Fruit fly (Drosophila melanogaster): ENCODE data around the gene Pis.

Pis gene

DNA sequence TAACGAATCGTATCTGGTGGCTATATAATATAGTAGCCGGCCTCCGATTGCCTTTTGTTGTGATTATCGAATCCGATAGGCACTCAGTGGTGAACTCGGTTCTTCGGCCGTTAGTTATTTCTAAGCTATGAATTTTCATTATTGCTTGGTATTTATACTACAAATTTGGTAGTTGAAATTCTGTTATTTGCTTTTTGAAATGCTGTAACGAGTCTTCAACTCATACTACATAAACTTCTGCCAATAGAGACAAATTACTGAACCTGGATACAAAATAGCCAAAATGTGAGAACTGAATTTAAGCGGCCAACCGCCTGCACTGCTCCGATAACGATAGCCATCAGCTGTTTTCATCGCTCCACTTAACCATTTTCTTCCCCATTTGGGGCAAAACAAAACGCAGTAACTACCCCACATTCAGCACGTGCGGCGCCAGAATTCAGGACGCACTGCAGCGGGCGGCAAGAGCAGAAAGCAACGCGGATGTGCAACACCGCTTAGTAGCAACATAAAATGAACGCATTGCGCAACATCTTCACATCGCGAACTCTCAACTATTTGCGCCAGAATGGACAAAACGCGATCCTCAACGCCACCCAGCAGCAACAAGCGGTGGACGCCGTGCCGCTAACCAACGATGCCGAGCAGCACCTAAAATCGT lies 35.5 kb upstream of the Pis start, which contains the start of the genes CG11679 and CG8206 (continued):
- TF ChIP-seq CG8119 (GFP tag; IDR thresholded peaks at IDR 0.05) (no peak), Eip93F (GFP tag; optimal IDR thresholded peaks at IDR 0.05) (no peak), Hr39 (GFP tag; optimal IDR thresholded peaks at IDR 0.05) (peak; percentile 46), pdm3 (GFP tag; optimal IDR thresholded peaks at IDR 0.05) (peak; percentile 32), dac (GFP tag; optimal IDR thresholded peaks at IDR 0.05) (no peak), CG6808 (GFP tag; optimal IDR thresholded peaks at IDR 0.05) (no peak)

DNA sequence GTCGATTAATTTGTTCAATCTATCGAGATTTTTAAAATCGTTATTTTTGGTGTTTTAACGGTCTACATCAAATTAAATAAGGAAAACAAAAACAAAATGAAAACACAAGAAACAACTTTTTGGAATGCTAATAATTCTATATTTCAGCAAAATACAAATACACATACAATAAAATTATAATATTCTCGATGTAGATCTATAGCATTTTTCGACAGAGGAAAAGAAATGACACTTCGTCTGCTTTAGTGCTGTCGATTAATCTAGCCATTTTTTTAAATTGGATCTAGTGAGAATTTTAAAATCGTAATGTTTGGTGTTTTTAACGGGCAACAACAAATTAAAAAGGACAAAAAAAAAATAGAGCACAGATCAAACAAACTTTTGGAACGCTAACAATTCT lies 33.5 kb upstream of the Pis start, which contains the start of gene Arp6:
Arp6 (minus strand) TSS at position 11 of the 400 bp plus-strand sequence.
- TF ChIP-seq Eip78C (GFP tag) (peak; percentile 2), CG34406 (GFP tag; optimal IDR thresholded peaks at IDR 0.05) (no peak)

dm6 chrX:15733995-15734394 lies 30.4 kb upstream of the Pis start, which contains the start of the genes CG12379 and MagR:
CG12379 (minus strand) TSS chrX:15733996.
MagR (plus strand) TSS chrX:15734270.
- TF ChIP-seq CG16779 (tag; optimal IDR thresholded peaks at IDR 0.05) (no peak), spab (GFP tag; optimal IDR thresholded peaks at IDR 0.05) (no peak), CG11294 (GFP tag; IDR thresholded peaks at IDR 0.05) (no peak), Sox15 (GFP tag; optimal IDR thresholded peaks at IDR 0.05) (peak; percentile 8), CG6854 (GFP tag; optimal IDR thresholded peaks at IDR 0.05) (no peak), Hr39 (GFP tag; optimal IDR thresholded peaks at IDR 0.05) (peak; percentile 66), Eip75B (GFP tag; optimal IDR thresholded peaks at IDR 0.05) (no peak), Blimp-1 (GFP tag; optimal IDR thresholded peaks at IDR 0.05) (no peak), CG6163 (GFP tag; IDR thresholded peaks at IDR 0.05) (no peak), CG4318 (GFP tag; optimal IDR thresholded peaks at IDR 0.05) (no peak), CG6276 (GFP tag; optimal IDR thresholded peaks at IDR 0.05) (no peak), Sox14 (GFP tag; optimal IDR thresholded peaks at IDR 0.05) (peak; percentile 18), Lpt (GFP tag; optimal IDR thresholded peaks at IDR 0.05) (no peak), Smox (GFP tag; optimal IDR thresholded peaks at IDR 0.05) (peak; percentile 36), fkh (GFP tag; optimal IDR thresholded peaks at IDR 0.05) (no peak), esn (GFP tag; optimal IDR thresholded peaks at IDR 0.05) (peak; percentile 66), dac (GFP tag; optimal IDR thresholded peaks at IDR 0.05) (no peak), acj6 (GFP tag; optimal IDR thresholded peaks at IDR 0.05) (no peak), topi (GFP tag; optimal IDR thresholded peaks at IDR 0.05) (peak; percentile 63), pdm3 (GFP tag; optimal IDR thresholded peaks at IDR 0.05) (peak; percentile 57), Hr38 (GFP tag; optimal IDR thresholded peaks at IDR 0.05) (no peak), achi (GFP tag; optimal IDR thresholded peaks at IDR 0.05) (peak; percentile 50), Gug (GFP tag; IDR thresholded peaks at IDR 0.05) (peak; percentile 58), CG15336 (GFP tag; IDR thresholded peaks at IDR 0.05) (no peak), CG8319 (GFP tag; optimal IDR thresholded peaks at IDR 0.05) (no peak), vri (GFP tag; optimal IDR thresholded peaks at IDR 0.05) (no peak), svp (GFP tag) (peak; percentile 84), CG3032 (tag; optimal IDR thresholded peaks at IDR 0.05) (peak; percentile 62), CG8119 (GFP tag; IDR thresholded peaks at IDR 0.05) (0 out of 3 replicates have a peak, but pooled peaks have one; percentile 12), fd85E (GFP tag; optimal IDR thresholded peaks at IDR 0.05) (no peak), Ets21C (GFP tag; optimal IDR thresholded peaks at IDR 0.05) (peak; percentile 45), Sox102F (GFP tag; optimal IDR thresholded peaks at IDR 0.05) (no peak), dsx (GFP tag; optimal IDR thresholded peaks at IDR 0.05; ENCODE audit: poor library complexity, severe bottlenecking) (no peak), CG11902 (GFP tag; optimal IDR thresholded peaks at IDR 0.05) (peak; percentile 27), CG11762 (GFP tag; optimal IDR thresholded peaks at IDR 0.05; ENCODE audit: insufficient read depth) (no peak), lz (GFP tag; optimal IDR thresholded peaks at IDR 0.05) (peak; percentile 70), net (GFP tag; optimal IDR thresholded peaks at IDR 0.05) (no peak), CG9139 (GFP tag; optimal IDR thresholded peaks at IDR 0.05) (no peak), CG6808 (GFP tag; optimal IDR thresholded peaks at IDR 0.05) (no peak), fd59A (GFP tag; optimal IDR thresholded peaks at IDR 0.05) (peak; percentile 33), OdsH (GFP tag; optimal IDR thresholded peaks at IDR 0.05) (peak; percentile 37), Eip78C (GFP tag) (peak; percentile 77), Eip93F (GFP tag; optimal IDR thresholded peaks at IDR 0.05) (no peak), CG10669 (GFP tag; optimal IDR thresholded peaks at IDR 0.05) (no peak), CG7368 (GFP tag; optimal IDR thresholded peaks at IDR 0.05) (no peak)
